Worm (Caenorhabditis elegans) whole organism, mixed stage, embryonic: Measurements from ENCODE around the gene T12A7.10.

Experiments
- cnd-1 ChIP-seq: fragments of 200-800 bp; sonication (Bioruptor generic); optimal IDR thresholded peaks from 2 replicates; lab custom pipeline; 2018; ENCODE audit warnings: mild to moderate bottlenecking, missing genetic modification characterization, missing compliant biosample characterization
- ham-2 ChIP-seq: fragments of 200-800 bp; sonication (Bioruptor generic); optimal IDR thresholded peaks from 2 replicates; lab custom pipeline; 2018; ENCODE audit warnings: mild to moderate bottlenecking, missing genetic modification characterization, missing compliant biosample characterization
- lin-13 ChIP-seq: fragments of 150-350 bp; optimal IDR thresholded peaks from 2 replicates; lab custom pipeline; 2014; ENCODE audit warnings: missing biosample characterization, missing genetic modification characterization
- lsy-2 ChIP-seq: fragments of 150-350 bp; optimal IDR thresholded peaks from 2 replicates; lab custom pipeline; 2014; ENCODE audit warnings: missing biosample characterization, missing genetic modification characterization
- mab-5 ChIP-seq: fragments of 150-350 bp; optimal IDR thresholded peaks from 2 replicates; lab custom pipeline; 2014; ENCODE audit warnings: missing biosample characterization, missing genetic modification characterization
- nhr-28 ChIP-seq: fragments of 150-350 bp; optimal IDR thresholded peaks from 2 replicates; lab custom pipeline; 2014; ENCODE audit warnings: missing biosample characterization, missing genetic modification characterization
- pha-4 ChIP-seq: fragments of 150-350 bp; optimal IDR thresholded peaks from 2 replicates; lab custom pipeline; 2018; ENCODE audit warnings: missing biosample characterization, missing genetic modification reagents, missing genetic modification characterization
- snpc-4 ChIP-seq: fragments of 150-350 bp; optimal IDR thresholded peaks from 2 replicates; lab custom pipeline; 2014; ENCODE audit warnings: missing biosample characterization, missing genetic modification characterization
- unc-120 ChIP-seq: sonication (generic microtip); optimal IDR thresholded peaks from 2 replicates; lab custom pipeline; 2017; ENCODE audit warnings: missing genetic modification characterization, missing compliant biosample characterization; ENCODE audit not compliant: poor library complexity, severe bottlenecking
- unc-39 ChIP-seq: fragments of 150-350 bp; optimal IDR thresholded peaks from 2 replicates; lab custom pipeline; 2014; ENCODE audit warnings: missing biosample characterization, missing genetic modification characterization

- TF ChIP-seq lsy-2 (no peak), unc-39 (tag; lab: Kevin White, UChicago) (no peak), ham-2 (GFP tag; lab: Kevin White, UChicago) (no peak), lin-13 (tag; lab: Kevin White, UChicago) (no peak), pha-4 (no peak), nhr-28 (tag; lab: Kevin White, UChicago) (no peak), cnd-1 (tag; lab: Kevin White, UChicago) (no peak), mab-5 (tag; lab: Kevin White, UChicago) (no peak), snpc-4 (tag; lab: Kevin White, UChicago) (no peak), unc-120 (tag; lab: Kevin White, UChicago) (peak; percentile 37)
Observed at ce11 chrIV:11760700-11761459, 6.0 kb upstream of the T12A7.10 start, which contains the start of gene T12A7.2.
